Worm (Caenorhabditis elegans) whole organism, L4/young adult: ENCODE results near the gene lin-46.

Experiments used
- W03F9.2 ChIP-seq: fragments of 150-350 bp; optimal IDR thresholded peaks from 2 replicates; lab custom pipeline; 2014; ENCODE audit warnings: missing biosample characterization, missing genetic modification characterization
- him-1 ChIP-seq: sonication (generic microtip); optimal IDR thresholded peaks from 2 replicates; lab custom pipeline; 2016; ENCODE audit warnings: missing genotype, missing genetic modification reagents, missing genetic modification characterization, missing compliant biosample characterization

DNA sequence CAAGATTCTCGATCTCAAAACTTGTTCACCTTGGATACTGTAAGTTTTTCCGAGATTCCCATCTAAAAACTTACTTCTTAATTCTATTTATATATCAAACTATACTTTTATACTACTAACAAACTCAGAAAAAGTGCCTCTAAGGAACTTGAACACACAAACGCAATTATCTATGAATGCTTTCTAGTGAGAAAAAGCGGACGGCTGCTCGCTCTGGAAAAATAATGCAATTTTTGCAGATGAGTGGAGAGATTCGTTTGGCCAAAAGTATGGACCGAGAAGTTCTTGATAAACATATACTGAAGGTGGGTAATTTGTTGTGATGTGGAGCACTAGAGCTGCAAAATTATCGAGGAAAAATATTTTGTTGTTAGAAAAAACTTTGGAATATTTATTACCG lies 51.4 kb downstream of the lin-46 start:
- TF ChIP-seq W03F9.2 (tag; lab: Kevin White, UChicago) (no peak), him-1 (tag; lab: Kevin White, UChicago) (no peak)
